Worm (Caenorhabditis elegans) whole organism, L2 larva: Measurements from ENCODE around the gene str-94.

Experiments
- C34F6.9 ChIP-seq: fragments of 150-350 bp; optimal IDR thresholded peaks from 2 replicates; lab custom pipeline; 2014; ENCODE audit warnings: missing biosample characterization, missing genetic modification characterization
- F13H6.1 ChIP-seq: sonication (generic microtip); optimal IDR thresholded peaks from 2 replicates; lab custom pipeline; 2016; ENCODE audit warnings: missing genetic modification characterization, missing compliant biosample characterization
- R02D3.7 ChIP-seq: fragments of 150-350 bp; optimal IDR thresholded peaks from 2 replicates; lab custom pipeline; 2014; ENCODE audit warnings: missing biosample characterization, missing genetic modification characterization
- Y55F3AM.14 ChIP-seq: fragments of 200-800 bp; sonication (Bioruptor generic); optimal IDR thresholded peaks from 2 replicates; lab custom pipeline; 2018; ENCODE audit warnings: mild to moderate bottlenecking, missing genetic modification characterization, missing compliant biosample characterization
- alr-1 ChIP-seq: fragments of 150-350 bp; optimal IDR thresholded peaks from 2 replicates; lab custom pipeline; 2014; ENCODE audit warnings: missing biosample characterization, missing genetic modification characterization
- ama-1 ChIP-seq: fragments of 150-350 bp; optimal IDR thresholded peaks from 2 replicates; lab custom pipeline; 2018; ENCODE audit warnings: inconsistent platforms
- blmp-1 ChIP-seq: sonication (generic microtip); optimal IDR thresholded peaks from 2 replicates; lab custom pipeline; 2017; ENCODE audit warnings: missing genetic modification characterization, mild to moderate bottlenecking, missing compliant biosample characterization, antibody characterized with exemption, moderate library complexity; ENCODE audit not compliant: insufficient read depth
- ceh-16 ChIP-seq: fragments of 150-350 bp; optimal IDR thresholded peaks from 2 replicates; lab custom pipeline; 2014; ENCODE audit warnings: missing biosample characterization, missing genetic modification characterization
- crh-2 ChIP-seq: sonication (generic microtip); optimal IDR thresholded peaks from 2 replicates; lab custom pipeline; 2017; ENCODE audit warnings: missing biosample characterization, missing genetic modification characterization
- dmd-4 ChIP-seq: sonication (generic microtip); optimal IDR thresholded peaks from 2 replicates; lab custom pipeline; 2017; ENCODE audit warnings: missing biosample characterization, missing genetic modification characterization
- egl-27 ChIP-seq: sonication (generic microtip); optimal IDR thresholded peaks from 3 replicates; lab custom pipeline; 2017; ENCODE audit warnings: missing biosample characterization, missing genetic modification reagents, missing genetic modification characterization
- elt-1 ChIP-seq: fragments of 150-350 bp; optimal IDR thresholded peaks from 2 replicates; lab custom pipeline; 2014; ENCODE audit warnings: missing biosample characterization, missing genetic modification characterization
- fos-1 ChIP-seq: fragments of 150-350 bp; optimal IDR thresholded peaks from 2 replicates; lab custom pipeline; 2014; ENCODE audit warnings: missing biosample characterization, missing genetic modification characterization
- gmeb-1 ChIP-seq: fragments of 150-350 bp; optimal IDR thresholded peaks from 2 replicates; lab custom pipeline; 2014; ENCODE audit warnings: missing biosample characterization, missing genetic modification characterization
- lin-11 ChIP-seq: fragments of 150-350 bp; sonication (generic microtip); optimal IDR thresholded peaks from 2 replicates; lab custom pipeline; 2014; ENCODE audit warnings: missing biosample characterization, missing genetic modification characterization, inconsistent platforms, mixed read lengths
- lsy-2 ChIP-seq, 2 experiments: fragments of 150-350 bp in 1 of 2; sonication (generic microtip) in 1 of 2; optimal IDR thresholded peaks; 2 replicates each; lab custom pipeline; 2014 to 2017; ENCODE audit warnings: missing biosample characterization in 2 of 2, missing genetic modification characterization in 2 of 2
- mbf-1 ChIP-seq: sonication (generic microtip); optimal IDR thresholded peaks from 2 replicates; lab custom pipeline; 2017; ENCODE audit warnings: missing biosample characterization, missing genetic modification characterization
- mdl-1 ChIP-seq, 2 experiments: fragments of 150-350 bp in 1 of 2; sonication (generic microtip) in 1 of 2; optimal IDR thresholded peaks; 2 replicates each; lab custom pipeline; 2017; ENCODE audit warnings: missing biosample characterization in 2 of 2, missing genetic modification characterization in 2 of 2
- nhr-10 ChIP-seq: sonication (generic microtip); optimal IDR thresholded peaks from 2 replicates; lab custom pipeline; 2017; ENCODE audit warnings: missing biosample characterization, missing genetic modification characterization
- nhr-11 ChIP-seq: fragments of 150-350 bp; optimal IDR thresholded peaks from 2 replicates; lab custom pipeline; 2014; ENCODE audit warnings: missing biosample characterization, missing genetic modification characterization
- nhr-12 ChIP-seq: fragments of 150-350 bp; optimal IDR thresholded peaks from 2 replicates; lab custom pipeline; 2014; ENCODE audit warnings: missing biosample characterization, missing genetic modification characterization
- nhr-129 ChIP-seq: fragments of 150-350 bp; optimal IDR thresholded peaks from 2 replicates; lab custom pipeline; 2014; ENCODE audit warnings: missing biosample characterization, missing genetic modification characterization
- nhr-21 ChIP-seq: fragments of 150-350 bp; optimal IDR thresholded peaks from 2 replicates; lab custom pipeline; 2014; ENCODE audit warnings: missing biosample characterization, missing genetic modification characterization
- nhr-25 ChIP-seq: fragments of 150-350 bp; sonication (generic microtip); optimal IDR thresholded peaks from 3 replicates; lab custom pipeline; 2014; ENCODE audit warnings: missing biosample characterization, missing genetic modification characterization
- nhr-6 ChIP-seq: fragments of 150-350 bp; optimal IDR thresholded peaks from 2 replicates; lab custom pipeline; 2014; ENCODE audit warnings: missing biosample characterization, missing genetic modification characterization
- peb-1 ChIP-seq: fragments of 150-350 bp; optimal IDR thresholded peaks from 2 replicates; lab custom pipeline; 2014; ENCODE audit warnings: missing biosample characterization, missing genetic modification characterization
- sem-4 ChIP-seq: fragments of 150-350 bp; optimal IDR thresholded peaks from 2 replicates; lab custom pipeline; 2014; ENCODE audit warnings: missing biosample characterization, missing genetic modification reagents, missing genetic modification characterization
- skn-1 ChIP-seq: sonication (generic microtip); optimal IDR thresholded peaks from 2 replicates; lab custom pipeline; 2017; ENCODE audit warnings: missing biosample characterization, missing genetic modification characterization
- sma-3 ChIP-seq: sonication (generic microtip); optimal IDR thresholded peaks from 2 replicates; lab custom pipeline; 2016; ENCODE audit warnings: missing genetic modification reagents, missing genetic modification characterization, missing compliant biosample characterization
- sma-9 ChIP-seq, 2 experiments: fragments of 150-350 bp in 1 of 2; sonication (generic microtip) in 1 of 2; optimal IDR thresholded peaks; 2 replicates each; lab custom pipeline; 2014 to 2016; ENCODE audit warnings: missing genetic modification characterization in 2 of 2, mild to moderate bottlenecking in 1 of 2, missing biosample characterization in 1 of 2, missing compliant biosample characterization in 1 of 2, missing genetic modification reagents in 1 of 2, moderate library complexity in 1 of 2
- unc-39 ChIP-seq: fragments of 150-350 bp; optimal IDR thresholded peaks from 2 replicates; lab custom pipeline; 2014; ENCODE audit warnings: missing biosample characterization, missing genetic modification characterization
- unc-55 ChIP-seq: fragments of 150-350 bp; sonication (generic microtip); optimal IDR thresholded peaks from 3 replicates; lab custom pipeline; 2014; ENCODE audit warnings: missing biosample characterization, missing genetic modification reagents, missing genetic modification characterization
- unc-62 ChIP-seq: fragments of 150-350 bp; optimal IDR thresholded peaks from 2 replicates; lab custom pipeline; 2014; ENCODE audit warnings: missing biosample characterization, missing genetic modification reagents, missing genetic modification characterization
- ztf-1 ChIP-seq: fragments of 200-800 bp; sonication (Bioruptor generic); conservative IDR thresholded peaks from 2 replicates; pipeline ENCODE4 v1.3.6; 2022; ENCODE audit warnings: missing genetic modification characterization, missing compliant biosample characterization

The str-94 gene

ce11 chrV:9254012-9254696 is 5.0 kb upstream of the str-94 start, which contains the start of gene F07C3.9:
Gene F07C3.9, minus strand, starts transcription at chrV:9254646.
- TF ChIP-seq peb-1 (tag; lab: Kevin White, UChicago) (no peak), fos-1 (peak; percentile 51), sem-4 (tag; lab: Kevin White, UChicago) (no peak), nhr-11 (no peak), ceh-16 (tag; lab: Kevin White, UChicago) (no peak), unc-39 (no peak), nhr-6 (tag; lab: Kevin White, UChicago) (no peak), nhr-12 (no peak), sma-3 (GFP tag; lab: Kevin White, UChicago) (no peak), elt-1 (tag; lab: Kevin White, UChicago) (no peak), dmd-4 (tag; lab: Kevin White, UChicago) (no peak), R02D3.7 (no peak), ama-1 (lab: Kevin White, UChicago) (no peak), egl-27 (tag; lab: Kevin White, UChicago) (no peak), sma-9 (GFP tag; optimal IDR thresholded peaks at IDR 0.05; lab: Kevin White, UChicago) (peak; percentile 16), sma-9 (tag; optimal IDR thresholded peaks at IDR 0.05; lab: Kevin White, UChicago) (no peak), lin-11 (tag; lab: Kevin White, UChicago) (no peak), nhr-25 (tag; lab: Kevin White, UChicago) (no peak)

- TF ChIP-seq nhr-21 (tag; lab: Kevin White, UChicago), result no peak
- TF ChIP-seq sem-4 (tag; lab: Kevin White, UChicago), result no peak
- TF ChIP-seq nhr-129, result no peak
- no peak for TF ChIP-seq mbf-1 (tag; lab: Kevin White, UChicago)
- no peak for TF ChIP-seq egl-27 (tag; lab: Kevin White, UChicago)
- no peak for TF ChIP-seq Y55F3AM.14 (GFP tag; lab: Kevin White, UChicago)
- no peak for TF ChIP-seq ceh-16 (tag; lab: Kevin White, UChicago)
- no peak for TF ChIP-seq alr-1 (tag; lab: Kevin White, UChicago)
- TF ChIP-seq sma-9 (GFP tag; optimal IDR thresholded peaks at IDR 0.05; lab: Kevin White, UChicago), result no peak
- TF ChIP-seq sma-9 (tag; optimal IDR thresholded peaks at IDR 0.05; lab: Kevin White, UChicago), result no peak
- no peak for TF ChIP-seq skn-1 (tag; lab: Kevin White, UChicago)
- TF ChIP-seq blmp-1 (tag; lab: Kevin White, UChicago), result no peak
- TF ChIP-seq nhr-25 (tag; lab: Kevin White, UChicago), result no peak
- no peak for TF ChIP-seq ztf-1 (GFP tag; lab: Robert Waterston, UW)
- TF ChIP-seq nhr-10, result no peak
- no peak for TF ChIP-seq ama-1 (lab: Kevin White, UChicago)
- TF ChIP-seq unc-62 (GFP tag; lab: Kevin White, UChicago), result no peak
- no peak for TF ChIP-seq crh-2 (tag; lab: Kevin White, UChicago)
- TF ChIP-seq sma-3 (GFP tag; lab: Kevin White, UChicago), result no peak
- no peak for TF ChIP-seq elt-1 (tag; lab: Kevin White, UChicago)
Measured at ce11 chrV:9249932-9250331, 826 bp upstream of the str-94 start, which contains the start of gene ptd-2. Gene ptd-2, plus strand, starts transcription at chrV:9250232.

DNA sequence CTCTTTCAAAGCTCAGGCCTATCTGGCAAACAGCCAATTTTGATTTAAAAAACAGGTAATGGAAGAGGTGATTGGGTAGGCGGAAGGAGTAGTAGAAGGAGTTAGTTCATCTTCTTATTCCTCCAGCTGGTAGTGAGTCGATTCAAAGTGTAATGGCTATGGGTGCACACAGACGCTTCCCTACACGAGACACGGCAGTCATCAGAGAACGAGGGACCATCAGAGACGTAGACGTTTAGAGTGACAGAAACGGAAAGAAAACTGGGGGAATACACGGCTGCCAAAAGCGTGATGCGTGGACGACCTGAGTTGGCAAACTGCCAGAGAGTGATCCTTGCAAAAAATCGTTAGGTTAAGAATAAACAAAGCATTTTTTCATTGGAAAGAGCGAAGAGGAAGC is 1.7 kb downstream of the str-94 start:
- TF ChIP-seq unc-39 (no peak), sma-9 (GFP tag; optimal IDR thresholded peaks at IDR 0.05; lab: Kevin White, UChicago) (peak; percentile 74), sma-9 (tag; optimal IDR thresholded peaks at IDR 0.05; lab: Kevin White, UChicago) (no peak), gmeb-1 (tag; lab: Kevin White, UChicago) (no peak), F13H6.1 (tag; lab: Kevin White, UChicago) (peak; percentile 34), nhr-25 (tag; lab: Kevin White, UChicago) (no peak), unc-55 (GFP tag; lab: Kevin White, UChicago) (peak; percentile 60), lsy-2 (tag; optimal IDR thresholded peaks at IDR 0.05; lab: Kevin White, UChicago) (peak in 1 of 2 experiments; percentile 30), fos-1 (no peak), R02D3.7 (no peak), ztf-1 (GFP tag; lab: Robert Waterston, UW) (no peak), nhr-12 (no peak), ceh-16 (tag; lab: Kevin White, UChicago) (no peak), mdl-1 (tag; optimal IDR thresholded peaks at IDR 0.05; lab: Kevin White, UChicago) (peak in 1 of 2 experiments; percentile 25), peb-1 (tag; lab: Kevin White, UChicago) (no peak), C34F6.9 (tag; lab: Kevin White, UChicago) (peak; percentile 53), nhr-129 (peak; percentile 75), egl-27 (tag; lab: Kevin White, UChicago) (no peak), nhr-10 (no peak)
- TF ChIP-seq, all 48 proteins: peak for 7
